Worm (Caenorhabditis elegans) whole organism, L4/young adult: ENCODE measurements around the gene F11C1.1.

Experiments
- W03F9.2 ChIP-seq: fragments of 150-350 bp; optimal IDR thresholded peaks from 2 replicates; lab custom pipeline; 2014; ENCODE audit warnings: missing biosample characterization, missing genetic modification characterization
- dao-5 ChIP-seq: sonication (generic microtip); optimal IDR thresholded peaks from 2 replicates; lab custom pipeline; 2016; ENCODE audit warnings: missing genotype, missing genetic modification characterization, moderate library complexity, missing compliant biosample characterization
- him-1 ChIP-seq: sonication (generic microtip); optimal IDR thresholded peaks from 2 replicates; lab custom pipeline; 2016; ENCODE audit warnings: missing genotype, missing genetic modification reagents, missing genetic modification characterization, missing compliant biosample characterization

DNA sequence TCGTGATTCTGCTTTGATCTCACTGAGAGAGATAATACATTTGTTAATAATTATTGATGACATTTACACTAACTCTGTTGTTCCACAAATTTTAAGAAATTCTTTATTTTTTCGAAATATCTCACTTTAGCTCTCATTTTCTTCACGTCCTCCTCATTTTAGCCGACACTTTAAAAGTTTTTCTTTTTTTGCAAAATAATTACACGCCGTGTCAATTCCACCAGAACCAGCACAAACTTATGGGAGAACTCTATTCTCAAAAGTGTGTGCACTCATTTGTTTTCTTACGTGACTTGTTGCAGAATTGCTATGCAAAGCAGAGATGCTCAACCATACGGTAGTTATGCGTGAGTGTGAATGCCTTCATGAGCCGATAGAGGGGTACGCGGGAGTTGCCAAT is 25.2 kb downstream of the F11C1.1 start, which contains the start of gene frpr-2:
- no peak for TF ChIP-seq him-1 (tag; lab: Kevin White, UChicago)
- no peak for TF ChIP-seq dao-5
- no peak for TF ChIP-seq W03F9.2 (tag; lab: Kevin White, UChicago)
